Fruit fly (Drosophila melanogaster): Measurements from ENCODE around the gene CG8924.
A peak's percentile ranks its signal among the peaks of the same experiment; 100 is the strongest.

CG8924 gene

DNA sequence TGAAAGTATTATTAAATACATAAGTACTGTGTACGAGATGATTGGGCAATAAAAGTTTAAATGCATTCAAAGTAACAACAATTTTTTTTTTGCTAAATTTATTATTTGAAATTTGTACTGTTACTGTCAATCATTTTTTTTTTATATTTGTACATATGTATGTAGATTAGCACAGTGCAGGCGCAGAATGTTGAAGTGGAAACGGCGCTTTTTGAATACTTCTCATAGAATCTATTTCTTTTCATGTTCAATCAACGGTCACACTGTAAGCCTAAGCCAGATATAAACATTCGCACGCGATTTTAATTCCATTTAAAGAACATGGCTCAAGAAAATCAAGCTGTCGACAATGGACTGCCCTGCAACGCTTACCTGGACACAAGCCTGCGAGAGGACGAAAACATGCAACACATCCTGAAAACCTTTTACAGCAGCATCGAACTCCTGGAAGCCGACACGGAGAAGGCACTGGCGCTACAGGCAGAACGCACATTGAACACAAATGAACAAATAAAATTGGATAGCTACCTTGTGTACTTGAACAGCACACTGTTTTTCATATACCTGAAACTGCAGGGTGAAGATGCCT lies 4.0 kb downstream of the CG8924 start, which contains the start of gene Rrp47 (continued):
- TF ChIP-seq tap (tag; optimal IDR thresholded peaks at IDR 0.05) (no peak), ewg (GFP tag; optimal IDR thresholded peaks at IDR 0.05) (peak; percentile 1), peb (GFP tag; IDR thresholded peaks at IDR 0.05) (no peak), CG8924 (tag; optimal IDR thresholded peaks at IDR 0.05) (peak; percentile 51), MBD-R2 (GFP tag; IDR thresholded peaks at IDR 0.05) (peak; percentile 76), insv (GFP tag; optimal IDR thresholded peaks at IDR 0.05) (no peak), CG43689 (GFP tag; IDR thresholded peaks at IDR 0.05) (no peak), Mes4 (GFP tag; optimal IDR thresholded peaks at IDR 0.05) (no peak), Hsf (GFP tag; optimal IDR thresholded peaks at IDR 0.05) (no peak), dpn (GFP tag; optimal IDR thresholded peaks at IDR 0.05) (no peak), CG13296 (GFP tag; optimal IDR thresholded peaks at IDR 0.05) (no peak), CG2875 (GFP tag; optimal IDR thresholded peaks at IDR 0.05) (no peak), CG6689 (GFP tag; IDR thresholded peaks at IDR 0.05) (no peak), gfzf (GFP tag; optimal IDR thresholded peaks at IDR 0.05) (peak; percentile 74), CG10979 (tag; optimal IDR thresholded peaks at IDR 0.05) (no peak), CG13894 (tag; optimal IDR thresholded peaks at IDR 0.05) (no peak), az2 (GFP tag; optimal IDR thresholded peaks at IDR 0.05) (no peak), cas (GFP tag; IDR thresholded peaks at IDR 0.05) (no peak), Dp (GFP tag; optimal IDR thresholded peaks at IDR 0.05) (peak; percentile 14), CG18764 (GFP tag; optimal IDR thresholded peaks at IDR 0.05) (no peak), CG6272 (GFP tag; IDR thresholded peaks at IDR 0.05) (no peak), CG1647 (GFP tag; optimal IDR thresholded peaks at IDR 0.05) (no peak), CG15601 (tag; optimal IDR thresholded peaks at IDR 0.05) (no peak), CG17829 (tag; optimal IDR thresholded peaks at IDR 0.05) (peak; percentile 6), CG14860 (GFP tag; IDR thresholded peaks at IDR 0.05; ENCODE audit: partially characterized antibody) (no peak), Adf1 (GFP tag; IDR thresholded peaks at IDR 0.05) (no peak), Dfd (GFP tag; optimal IDR thresholded peaks at IDR 0.05) (no peak), CG1603 (tag; optimal IDR thresholded peaks at IDR 0.05) (peak; percentile 50), dan (GFP tag; IDR thresholded peaks at IDR 0.05) (no peak), Sry-δ (GFP tag; optimal IDR thresholded peaks at IDR 0.05) (peak; percentile 21), CG12659 (GFP tag; optimal IDR thresholded peaks at IDR 0.05) (peak; percentile 39), tup (GFP tag; optimal IDR thresholded peaks at IDR 0.05) (no peak), ara (GFP tag; IDR thresholded peaks at IDR 0.05) (no peak), row (GFP tag; IDR thresholded peaks at IDR 0.05) (peak; percentile 54; the same call in 2 of the 3 replicates), sug (tag; optimal IDR thresholded peaks at IDR 0.05) (no peak), Pdp1 (GFP tag; optimal IDR thresholded peaks at IDR 0.05) (peak in 1 of 2 experiments; percentile 7), Deaf1 (tag; optimal IDR thresholded peaks at IDR 0.05) (no peak), Poxn (GFP tag; IDR thresholded peaks at IDR 0.05) (no peak), CG6765 (GFP tag; optimal IDR thresholded peaks at IDR 0.05) (no peak), YL-1 (GFP tag; optimal IDR thresholded peaks at IDR 0.05) (peak; percentile 20), NC2β (GFP tag; optimal IDR thresholded peaks at IDR 0.05) (no peak), Sox100B (GFP tag; optimal IDR thresholded peaks at IDR 0.05) (no peak), CG3065 (GFP tag; optimal IDR thresholded peaks at IDR 0.05) (no peak), prd (optimal IDR thresholded peaks at IDR 0.05) (no peak), prd (GFP tag; IDR thresholded peaks at IDR 0.05) (no peak), zf30C (GFP tag; optimal IDR thresholded peaks at IDR 0.05) (no peak), Oaz (GFP tag; IDR thresholded peaks at IDR 0.05) (no peak), CG15269 (tag; optimal IDR thresholded peaks at IDR 0.05) (no peak), nerfin-2 (GFP tag; IDR thresholded peaks at IDR 0.05; ENCODE audit: partially characterized antibody) (no peak), ssp (GFP tag; IDR thresholded peaks at IDR 0.05) (peak; percentile 94), CG17802 (tag; optimal IDR thresholded peaks at IDR 0.05) (peak; percentile 86)

Data from whole organism, embryonic.